Worm (Caenorhabditis elegans): ENCODE results near the gene F02D10.3.

DNA sequence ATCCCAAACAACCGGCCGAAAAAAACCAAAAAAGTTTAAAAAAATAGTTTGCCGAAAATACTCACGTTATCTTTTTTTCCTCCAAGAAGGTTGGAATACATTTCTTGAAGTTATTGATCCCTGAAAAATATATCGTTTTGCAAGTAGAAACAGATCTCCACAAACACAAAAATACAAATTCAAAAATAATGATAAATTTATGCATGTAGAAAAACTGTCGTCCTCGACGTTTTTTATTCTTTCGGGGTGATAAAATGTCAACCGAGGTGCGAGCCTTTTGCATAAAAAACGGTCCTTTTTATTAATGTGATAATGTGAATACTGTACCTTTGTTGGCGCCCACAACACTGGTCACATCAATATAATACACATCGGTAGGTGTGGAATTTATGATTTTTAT, 1.4 kb upstream of the F02D10.3 start, which contains the start of gene F02D10.2:
- TF ChIP-seq fkh-10 (GFP tag; optimal IDR thresholded peaks at IDR 0.05): no peak
- no peak for TF ChIP-seq unc-86 (tag; optimal IDR thresholded peaks at IDR 0.05)
- TF ChIP-seq K09A11.1 (tag; optimal IDR thresholded peaks at IDR 0.05; ENCODE audit: insufficient read depth): no peak
- TF ChIP-seq pqm-1 (tag; optimal IDR thresholded peaks at IDR 0.05): no peak
- no peak for TF ChIP-seq dve-1 (tag; optimal IDR thresholded peaks at IDR 0.05)
- TF ChIP-seq ceh-24 (tag; optimal IDR thresholded peaks at IDR 0.05): no peak
- TF ChIP-seq pag-3 (tag; optimal IDR thresholded peaks at IDR 0.05; ENCODE audit: borderline replicate concordance): no peak
- no peak for TF ChIP-seq ceh-18 (tag; optimal IDR thresholded peaks at IDR 0.05)
- TF ChIP-seq ceh-9 (tag; optimal IDR thresholded peaks at IDR 0.05): no peak
- no peak for TF ChIP-seq rnt-1 (tag; optimal IDR thresholded peaks at IDR 0.05)
- no peak for TF ChIP-seq ama-1 (optimal IDR thresholded peaks at IDR 0.05)
- TF ChIP-seq ceh-34 (tag; optimal IDR thresholded peaks at IDR 0.05): no peak
- no peak for TF ChIP-seq npax-4 (tag; optimal IDR thresholded peaks at IDR 0.05)
